Worm (Caenorhabditis elegans): ENCODE data around the gene osm-12.

The osm-12 gene

DNA sequence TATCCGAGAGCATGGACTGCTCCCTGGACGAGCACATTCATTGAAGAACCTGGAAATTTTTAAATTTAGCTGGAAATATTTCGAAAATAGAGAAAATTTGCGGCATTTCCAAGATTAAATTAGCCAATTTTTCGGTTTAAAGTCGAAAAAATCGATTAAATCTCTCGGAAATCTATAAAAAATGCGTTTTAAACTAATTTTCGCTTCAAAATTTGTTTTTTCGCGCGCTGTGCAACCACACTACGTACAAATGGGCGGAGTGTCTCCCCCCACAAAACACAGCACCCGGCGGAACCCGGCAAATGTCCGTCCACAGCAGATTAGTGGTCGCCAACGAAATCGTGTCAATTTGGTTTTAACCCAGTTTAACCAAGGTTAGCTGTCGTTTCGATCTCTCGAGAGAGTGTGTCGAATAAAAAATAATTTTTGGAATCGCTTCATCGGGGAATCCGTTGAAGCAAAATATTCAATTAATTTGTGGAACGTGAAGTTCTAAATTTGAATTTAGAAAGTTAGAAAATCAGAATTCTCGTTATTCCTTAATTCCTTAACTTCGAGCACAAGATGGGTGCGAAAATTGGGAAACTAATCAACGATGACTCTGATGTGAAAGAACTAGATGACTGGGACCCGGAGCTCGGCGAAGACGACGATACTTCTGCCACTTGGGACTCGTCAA is 47.9 kb upstream of the osm-12 start, which contains the start of the genes tim-1 and Y75B8A.23 (continued):
- TF ChIP-seq dpl-1 (GFP tag; optimal IDR thresholded peaks at IDR 0.05): peak; percentile 94
- TF ChIP-seq pbrm-1 (GFP tag; IDR thresholded peaks at IDR 0.05): peak; percentile 98
- no peak for TF ChIP-seq ccch-3 (GFP tag; optimal IDR thresholded peaks at IDR 0.05)
- TF ChIP-seq zfh-2 (GFP tag; conservative IDR thresholded peaks at IDR 0.05): peak; percentile 92
- peak; percentile 98 for TF ChIP-seq ama-1 (optimal IDR thresholded peaks at IDR 0.05)
- peak; percentile 54 to 94 for TF ChIP-seq ama-1 (GFP tag; optimal IDR thresholded peaks at IDR 0.05)
- TF ChIP-seq nhr-179 (tag; optimal IDR thresholded peaks at IDR 0.05): peak; percentile 27
- TF ChIP-seq ztf-6 (GFP tag; IDR thresholded peaks at IDR 0.05): 0 out of 2 replicates have a peak, but pooled peaks have one; percentile 67
- peak; percentile 82 for TF ChIP-seq F10E7.11 (tag; optimal IDR thresholded peaks at IDR 0.05)
- TF ChIP-seq tbp1 (GFP tag; optimal IDR thresholded peaks at IDR 0.05): peak; percentile 84
- TF ChIP-seq rpc-1 (optimal IDR thresholded peaks at IDR 0.05): peak; percentile 3
- peak; percentile 1 for TF ChIP-seq rpc-1 (tag; optimal IDR thresholded peaks at IDR 0.05)
- TF ChIP-seq ceh-91 (GFP tag; IDR thresholded peaks at IDR 0.05): peak; percentile 90
- TF ChIP-seq ztf-28 (GFP tag; IDR thresholded peaks at IDR 0.05): peak; percentile 87
- peak; percentile 95 for TF ChIP-seq madf-6 (GFP tag; IDR thresholded peaks at IDR 0.05)
- no peak for TF ChIP-seq bed-1 (GFP tag; IDR thresholded peaks at IDR 0.05)
- 0 out of 2 replicates have a peak, but pooled peaks have one; percentile 61 for TF ChIP-seq let-526 (GFP tag; IDR thresholded peaks at IDR 0.05)
- peak; percentile 51 for TF ChIP-seq nhr-80 (tag; optimal IDR thresholded peaks at IDR 0.05)
- TF ChIP-seq D2030.7 (GFP tag; IDR thresholded peaks at IDR 0.05): peak; percentile 100
- peak; percentile 86 for TF ChIP-seq gei-17 (GFP tag; optimal IDR thresholded peaks at IDR 0.05)
- TF ChIP-seq hrde-1 (tag; optimal IDR thresholded peaks at IDR 0.05; ENCODE audit: borderline replicate concordance): peak; percentile 65
- TF ChIP-seq nhr-27 (tag; optimal IDR thresholded peaks at IDR 0.05): peak; percentile 13
- TF ChIP-seq nfya-2 (GFP tag; IDR thresholded peaks at IDR 0.05): 0 out of 2 replicates have a peak, but pooled peaks have one; percentile 6
- peak; percentile 86 for TF ChIP-seq C17E4.6 (GFP tag; IDR thresholded peaks at IDR 0.05)
- peak; percentile 72; the same call in 1 of the 2 replicates for TF ChIP-seq F39B2.1 (GFP tag; IDR thresholded peaks at IDR 0.05)
- TF ChIP-seq ets-4 (GFP tag; optimal IDR thresholded peaks at IDR 0.05): peak; percentile 14
- peak; percentile 100 for TF ChIP-seq snpc-1.1 (tag; optimal IDR thresholded peaks at IDR 0.05; ENCODE audit: insufficient read depth)
- peak; percentile 58 for TF ChIP-seq F57C9.4 (tag; optimal IDR thresholded peaks at IDR 0.05)
- TF ChIP-seq dox-1 (GFP tag; IDR thresholded peaks at IDR 0.05): peak; percentile 97
- TF ChIP-seq lin-40 (tag; optimal IDR thresholded peaks at IDR 0.05): peak; percentile 96
- TF ChIP-seq lag-1 (GFP tag; IDR thresholded peaks at IDR 0.05): 0 out of 2 replicates have a peak, but pooled peaks have one; percentile 11
- TF ChIP-seq F37B4.10 (GFP tag; IDR thresholded peaks at IDR 0.05): 0 out of 2 replicates have a peak, but pooled peaks have one; percentile 10
- peak; percentile 44 for TF ChIP-seq T26A5.8 (tag; optimal IDR thresholded peaks at IDR 0.05)
- peak; percentile 7 to 56 for TF ChIP-seq rec-8 (tag; optimal IDR thresholded peaks at IDR 0.05)
- no peak for TF ChIP-seq Y67H2A.10 (GFP tag; conservative IDR thresholded peaks at IDR 0.05)
- TF ChIP-seq F33H1.4 (GFP tag; IDR thresholded peaks at IDR 0.05): peak; percentile 80
- peak; percentile 99 for TF ChIP-seq snpc-3.4 (tag; optimal IDR thresholded peaks at IDR 0.05)
- TF ChIP-seq ztf-18 (tag; optimal IDR thresholded peaks at IDR 0.05): peak; percentile 74
- peak; percentile 86 for TF ChIP-seq F52B5.7 (tag; optimal IDR thresholded peaks at IDR 0.05)
- peak; percentile 94 for TF ChIP-seq rcor-1 (GFP tag; IDR thresholded peaks at IDR 0.05)
- no peak for TF ChIP-seq pha-4 (tag; optimal IDR thresholded peaks at IDR 0.05)
- TF ChIP-seq egrh-3 (GFP tag; IDR thresholded peaks at IDR 0.05): peak; percentile 69
- TF ChIP-seq cebp-2 (GFP tag; IDR thresholded peaks at IDR 0.05): 0 out of 2 replicates have a peak, but pooled peaks have one; percentile 62
- no peak for TF ChIP-seq unc-62 (GFP tag; optimal IDR thresholded peaks at IDR 0.05)
- no peak for TF ChIP-seq mxl-1 (tag; optimal IDR thresholded peaks at IDR 0.05)
- TF ChIP-seq atf-7 (tag; optimal IDR thresholded peaks at IDR 0.05): peak; percentile 88
- TF ChIP-seq mcd-1 (GFP tag; IDR thresholded peaks at IDR 0.05): peak; percentile 94
- TF ChIP-seq madf-8 (GFP tag; conservative IDR thresholded peaks at IDR 0.05): peak; percentile 79
